Worm (Caenorhabditis elegans) whole organism, L4/young adult: Measurements from ENCODE around the gene eif-2Bepsilon.

Experiments used
- dao-5 ChIP-seq: sonication (generic microtip); optimal IDR thresholded peaks from 2 replicates; lab custom pipeline; 2016; ENCODE audit warnings: missing genotype, missing genetic modification characterization, moderate library complexity, missing compliant biosample characterization
- him-1 ChIP-seq: sonication (generic microtip); optimal IDR thresholded peaks from 2 replicates; lab custom pipeline; 2016; ENCODE audit warnings: missing genotype, missing genetic modification reagents, missing genetic modification characterization, missing compliant biosample characterization

ce11 chrII:8640503-8640902, 21.2 kb upstream of the eif-2Bepsilon start:
- no peak for TF ChIP-seq dao-5
- TF ChIP-seq him-1: no peak
